Fruit fly (Drosophila melanogaster) ovary, adult (tissue): Measurements from ENCODE around the gene RapGAP1.
A peak's percentile ranks its signal among the peaks of the same experiment; 100 is the strongest.

Source experiments
- CG17801 ChIP-seq: fragments of 200-800 bp; optimal IDR thresholded peaks from 2 replicates; lab custom pipeline; 2019; ENCODE audit warnings: missing biosample characterization, mild to moderate bottlenecking, missing genetic modification characterization, moderate library complexity; ENCODE audit not compliant: partially characterized antibody

The RapGAP1 gene

DNA sequence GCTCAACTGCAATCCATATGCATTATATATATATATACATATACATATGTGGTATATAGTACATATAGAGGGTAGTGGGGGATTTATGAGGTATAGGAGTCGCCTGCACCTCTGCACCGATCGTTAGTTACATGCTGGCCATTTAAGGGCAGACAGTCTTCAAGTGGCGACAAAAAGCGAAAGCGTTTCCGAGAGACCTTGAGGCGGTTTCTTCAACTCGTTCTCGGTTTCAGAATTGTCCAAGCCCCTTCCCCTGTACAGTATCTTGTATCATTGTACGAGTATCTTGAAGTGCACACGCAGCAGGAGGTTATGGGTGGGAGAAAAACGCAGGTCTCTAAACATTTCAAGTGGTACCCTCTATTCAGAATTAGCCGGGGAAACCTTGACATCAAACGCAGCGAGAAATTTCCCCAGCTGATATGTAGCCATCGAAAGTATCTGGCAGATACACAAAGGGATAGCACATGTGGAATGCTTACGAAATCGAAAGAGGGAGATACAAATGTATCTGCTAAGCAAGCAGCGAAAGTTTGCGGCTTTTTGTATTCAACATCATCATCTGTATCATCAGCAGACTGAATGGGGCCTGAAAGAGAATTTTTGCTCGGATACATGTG, 51.8 kb downstream of the RapGAP1 start:
- TF ChIP-seq CG17801 (GFP tag; lab: Kevin White, UChicago) = no peak

DNA sequence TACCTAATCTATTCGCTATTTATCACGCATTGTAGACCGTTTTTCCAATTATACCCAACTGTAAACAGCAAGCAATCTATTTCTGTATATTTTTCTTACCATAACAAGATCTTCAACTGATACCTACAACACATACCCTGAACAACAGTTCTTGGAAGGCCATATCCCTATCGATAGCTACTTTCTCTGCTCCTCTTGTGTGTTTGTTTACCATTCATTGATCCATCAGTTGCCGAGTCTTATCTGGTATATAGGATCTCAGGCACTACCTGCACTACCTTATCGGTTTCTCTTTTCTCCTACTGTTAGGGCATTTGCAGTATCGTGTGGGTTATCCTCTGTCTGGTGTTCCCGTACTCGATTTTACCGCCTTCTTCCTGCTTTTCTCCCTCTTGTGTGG, 52.7 kb downstream of the RapGAP1 start:
- no peak for TF ChIP-seq CG17801 (GFP tag; lab: Kevin White, UChicago)

- peak; percentile 72 for TF ChIP-seq CG17801 (GFP tag; lab: Kevin White, UChicago)
These were observed 53.5 kb downstream of the RapGAP1 start for dm6 chr2L:7525123-7525874.

- no peak for TF ChIP-seq CG17801 (GFP tag; lab: Kevin White, UChicago)
These were observed 55.2 kb downstream of the RapGAP1 start for dm6 chr2L:7523564-7523963.

- no peak for TF ChIP-seq CG17801 (GFP tag; lab: Kevin White, UChicago)
These were observed 56.0 kb downstream of the RapGAP1 start for dm6 chr2L:7522737-7523136.

DNA sequence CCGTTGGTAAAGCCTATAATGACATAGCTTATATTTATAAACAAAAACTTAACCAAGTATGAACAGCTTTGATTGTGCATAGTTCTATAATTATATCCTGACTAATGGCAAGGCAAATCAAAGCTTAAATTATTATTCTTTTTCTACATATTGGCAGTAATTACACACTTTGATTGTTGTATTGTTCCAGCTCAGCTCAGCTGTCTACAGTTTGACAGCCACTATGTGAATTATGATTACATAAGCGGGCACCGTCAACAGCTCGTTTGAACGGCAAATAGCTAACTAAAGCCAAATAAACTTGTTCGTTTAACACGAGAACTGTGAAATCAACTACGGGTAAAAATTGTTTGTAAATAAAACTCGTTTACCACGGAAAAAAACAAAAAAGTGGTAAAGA, 57.2 kb downstream of the RapGAP1 start:
- TF ChIP-seq CG17801 (GFP tag; lab: Kevin White, UChicago) = no peak

- no peak for TF ChIP-seq CG17801 (GFP tag; lab: Kevin White, UChicago)
These were observed 58.2 kb downstream of the RapGAP1 start for dm6 chr2L:7520575-7520974.

DNA sequence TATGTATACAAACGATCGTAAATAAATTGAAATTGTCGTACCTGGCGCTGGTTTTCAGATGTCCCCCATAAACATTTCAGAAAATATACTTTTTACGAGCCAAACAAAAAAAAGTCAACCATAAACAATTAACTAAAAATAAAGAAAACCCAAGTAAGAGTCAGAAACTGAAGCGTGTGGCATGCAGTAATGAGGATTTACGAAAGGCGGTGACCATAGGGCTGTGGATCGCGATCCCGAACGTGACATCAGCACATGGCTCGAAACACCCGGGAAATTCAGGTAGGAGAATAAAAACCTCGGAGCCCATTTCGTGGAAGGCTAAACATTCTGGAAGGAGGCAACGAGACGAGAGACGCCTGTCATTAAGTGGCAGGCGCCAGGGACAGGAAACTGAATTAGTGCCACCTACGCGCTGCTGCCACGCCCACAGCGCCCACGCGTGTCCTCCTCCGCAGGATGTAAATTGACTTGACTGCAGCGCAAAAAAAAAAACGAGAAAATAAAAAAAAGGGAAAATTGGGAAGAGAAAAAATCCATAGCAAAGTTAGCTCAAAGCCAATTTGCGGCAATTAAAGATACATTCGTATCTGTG, 59.1 kb downstream of the RapGAP1 start:
- no peak for TF ChIP-seq CG17801 (GFP tag; lab: Kevin White, UChicago)

DNA sequence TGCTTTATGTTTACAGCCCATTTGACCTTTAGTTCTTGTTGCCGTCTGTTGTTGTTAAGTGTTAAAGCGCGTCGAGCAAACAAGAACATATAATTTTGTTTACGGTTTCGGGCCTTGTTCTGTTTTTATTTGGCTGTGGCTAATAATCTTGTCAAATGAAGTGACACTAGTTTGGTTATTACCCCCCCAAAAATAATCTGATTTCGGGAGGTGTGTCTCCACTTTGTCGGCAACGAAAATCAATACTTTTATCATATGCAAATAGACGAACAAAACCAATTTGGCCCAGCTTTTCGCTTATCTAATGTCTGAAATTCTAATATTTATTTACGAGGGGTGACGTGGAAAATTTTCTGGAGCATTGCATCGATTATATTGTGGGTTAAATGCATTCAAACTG, 59.9 kb downstream of the RapGAP1 start:
- TF ChIP-seq CG17801 (GFP tag; lab: Kevin White, UChicago) = no peak

- TF ChIP-seq CG17801 (GFP tag; lab: Kevin White, UChicago) = no peak
These were observed 63.4 kb downstream of the RapGAP1 start for dm6 chr2L:7515396-7515795.

DNA sequence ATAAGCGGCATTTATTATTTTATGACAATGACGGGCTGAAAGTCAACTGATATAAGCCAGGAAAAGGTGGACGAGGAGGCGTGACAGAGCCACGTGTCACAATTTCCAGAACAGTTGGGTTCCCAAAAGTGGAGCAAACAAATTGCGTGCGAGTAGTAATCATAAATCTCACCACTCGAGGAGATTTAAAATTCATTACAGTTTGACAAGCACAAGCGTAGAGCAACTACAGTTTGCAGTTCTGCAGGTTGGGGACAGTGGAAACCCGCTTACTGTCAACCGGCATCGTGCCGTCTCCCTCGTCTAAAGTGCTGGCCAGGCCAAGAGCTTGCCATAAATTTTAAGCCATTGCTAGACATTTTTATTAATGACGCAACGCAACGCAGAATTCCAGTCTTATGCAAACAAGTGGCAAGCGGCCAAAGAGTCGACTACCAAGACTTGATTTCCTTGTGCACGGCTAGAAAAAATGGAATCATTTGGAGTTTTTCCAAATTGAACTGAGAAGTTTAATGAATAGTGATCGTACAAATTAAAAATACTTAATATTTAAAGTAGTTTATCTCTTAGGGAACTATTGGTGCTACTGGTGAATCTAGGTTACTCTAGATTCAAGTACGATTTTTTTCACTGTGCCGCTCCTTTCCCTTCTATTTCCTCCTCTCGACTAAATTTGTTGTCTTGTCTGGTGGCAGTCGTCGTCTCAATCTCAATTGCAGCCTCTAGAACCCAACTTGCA, 65.3 kb downstream of the RapGAP1 start:
- no peak for TF ChIP-seq CG17801 (GFP tag; lab: Kevin White, UChicago)

- TF ChIP-seq CG17801 (GFP tag; lab: Kevin White, UChicago) = no peak
These were observed 65.9 kb downstream of the RapGAP1 start for dm6 chr2L:7512860-7513259.

dm6 chr2L:7508867-7509266, 69.9 kb downstream of the RapGAP1 start:
- TF ChIP-seq CG17801 (GFP tag; lab: Kevin White, UChicago) = no peak

- TF ChIP-seq CG17801 (GFP tag; lab: Kevin White, UChicago) = no peak
These were observed 70.3 kb downstream of the RapGAP1 start for dm6 chr2L:7508463-7508862.

DNA sequence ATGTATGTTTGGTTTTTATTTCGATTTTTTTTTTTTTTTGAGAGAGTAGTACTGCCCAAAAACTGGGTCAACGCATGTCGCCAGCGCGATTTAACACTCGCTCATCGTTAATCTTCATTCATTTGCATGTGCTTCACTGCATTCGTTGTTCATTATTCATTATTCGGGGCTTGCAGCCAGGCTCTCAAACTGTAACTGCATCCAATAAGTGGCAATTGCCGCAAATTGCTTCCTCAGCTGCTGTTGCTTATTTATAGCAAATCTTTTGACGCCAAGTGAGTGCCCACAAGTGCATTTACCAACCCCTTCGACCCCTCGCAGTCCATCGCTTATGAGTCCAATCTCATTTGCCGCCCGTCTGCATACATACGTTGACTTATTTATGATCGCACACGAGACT, 71.3 kb downstream of the RapGAP1 start:
- no peak for TF ChIP-seq CG17801 (GFP tag; lab: Kevin White, UChicago)
